Fruit fly (Drosophila melanogaster) whole organism, prepupa: ENCODE measurements around the gene RhoGAPp190.

Experiments used
- Blimp-1 ChIP-seq: fragments of 200-800 bp; sonication (Bioruptor generic); optimal IDR thresholded peaks from 3 replicates; lab custom pipeline; 2017; ENCODE audit warnings: missing biosample characterization, missing genetic modification characterization, mild to moderate bottlenecking, moderate library complexity, missing genetic modification reagents
- CG10631 ChIP-seq: fragments of 200-800 bp; sonication (Bioruptor generic); optimal IDR thresholded peaks from 2 replicates; lab custom pipeline; 2016; ENCODE audit warnings: missing biosample characterization, missing genetic modification characterization
- CG10669 ChIP-seq: fragments of 200-800 bp; sonication (Bioruptor generic); optimal IDR thresholded peaks from 3 replicates; lab custom pipeline; 2018; ENCODE audit warnings: missing biosample characterization, mild to moderate bottlenecking, missing genetic modification characterization, moderate library complexity
- CG11294 ChIP-seq: fragments of 200-800 bp; sonication (Bioruptor generic); IDR thresholded peaks from 2 replicates; pipeline ENCODE4 v1.3.6; 2022; ENCODE audit warnings: missing biosample characterization, missing genetic modification characterization
- CG11762 ChIP-seq: fragments of 200-800 bp; sonication (Bioruptor generic); optimal IDR thresholded peaks from 3 replicates; lab custom pipeline; 2016; ENCODE audit warnings: missing biosample characterization, missing genetic modification characterization; ENCODE audit not compliant: insufficient read depth
- CG11902 ChIP-seq: fragments of 200-800 bp; sonication (Bioruptor generic); optimal IDR thresholded peaks from 3 replicates; lab custom pipeline; 2016; ENCODE audit warnings: missing biosample characterization, missing genetic modification characterization
- CG1621 ChIP-seq: fragments of 200-800 bp; sonication (Bioruptor generic); optimal IDR thresholded peaks from 3 replicates; lab custom pipeline; 2018; ENCODE audit warnings: missing biosample characterization, mild to moderate bottlenecking, missing genetic modification characterization
- CG16779 ChIP-seq: fragments of 200-800 bp; sonication (Bioruptor generic); optimal IDR thresholded peaks from 3 replicates; lab custom pipeline; 2017; ENCODE audit warnings: missing biosample characterization, mild to moderate bottlenecking, missing genetic modification characterization
- CG34406 ChIP-seq: fragments of 200-800 bp; sonication (Bioruptor generic); optimal IDR thresholded peaks from 3 replicates; lab custom pipeline; 2016; ENCODE audit warnings: missing biosample characterization, missing genetic modification characterization
- CG3919 ChIP-seq: fragments of 200-800 bp; sonication (Bioruptor generic); optimal IDR thresholded peaks from 3 replicates; lab custom pipeline; 2016; ENCODE audit warnings: missing biosample characterization, missing genetic modification characterization
- CG6276 ChIP-seq: fragments of 200-800 bp; sonication (Bioruptor generic); optimal IDR thresholded peaks from 2 replicates; lab custom pipeline; 2017; ENCODE audit warnings: missing biosample characterization, mild to moderate bottlenecking, missing genetic modification characterization
- CG6792 ChIP-seq: fragments of 200-800 bp; sonication (Bioruptor generic); optimal IDR thresholded peaks from 3 replicates; lab custom pipeline; 2016; ENCODE audit warnings: missing biosample characterization, missing genetic modification characterization
- CG6808 ChIP-seq: fragments of 200-800 bp; sonication (Bioruptor generic); optimal IDR thresholded peaks from 3 replicates; lab custom pipeline; 2017; ENCODE audit warnings: missing biosample characterization, missing genetic modification characterization, mild to moderate bottlenecking, moderate library complexity, missing genetic modification reagents
- CG8119 ChIP-seq: fragments of 200-800 bp; sonication (Bioruptor generic); IDR thresholded peaks from 3 replicates; pipeline ENCODE4 v1.3.6; 2022; ENCODE audit warnings: missing biosample characterization, missing genetic modification characterization
- CG8319 ChIP-seq: fragments of 200-800 bp; sonication (Bioruptor generic); optimal IDR thresholded peaks from 3 replicates; lab custom pipeline; 2016; ENCODE audit warnings: missing biosample characterization, missing genetic modification characterization
- CG8632 ChIP-seq: fragments of 200-800 bp; sonication (Bioruptor generic); optimal IDR thresholded peaks from 3 replicates; lab custom pipeline; 2016; ENCODE audit warnings: missing biosample characterization, missing genetic modification characterization
- CG9139 ChIP-seq: fragments of 200-800 bp; sonication (Bioruptor generic); optimal IDR thresholded peaks from 3 replicates; lab custom pipeline; 2017; ENCODE audit warnings: missing biosample characterization, mild to moderate bottlenecking, missing genetic modification characterization
- Eip75B ChIP-seq: fragments of 200-800 bp; sonication (Bioruptor generic); optimal IDR thresholded peaks from 3 replicates; lab custom pipeline; 2016; ENCODE audit warnings: missing biosample characterization, missing genetic modification characterization
- Eip78C ChIP-seq: fragments of 200-800 bp; sonication (Bioruptor generic); peaks from one replicate; lab custom pipeline; 2016; ENCODE audit warnings: missing biosample characterization, missing genetic modification characterization
- Ets21C ChIP-seq: fragments of 200-800 bp; sonication (Bioruptor generic); optimal IDR thresholded peaks from 3 replicates; lab custom pipeline; 2016; ENCODE audit warnings: missing biosample characterization, missing genetic modification characterization
- Gug ChIP-seq: fragments of 200-800 bp; sonication (Bioruptor generic); IDR thresholded peaks from 2 replicates; pipeline ENCODE4 v1.3.6; 2022; ENCODE audit warnings: missing biosample characterization, missing genetic modification characterization
- Hr39 ChIP-seq: fragments of 200-800 bp; sonication (Bioruptor generic); optimal IDR thresholded peaks from 2 replicates; lab custom pipeline; 2016; ENCODE audit warnings: missing biosample characterization, missing genetic modification characterization
- Hr4 ChIP-seq: fragments of 200-800 bp; sonication (Bioruptor generic); optimal IDR thresholded peaks from 3 replicates; lab custom pipeline; 2016; ENCODE audit warnings: missing biosample characterization, missing genetic modification characterization
- Met ChIP-seq: fragments of 200-800 bp; sonication (Bioruptor generic); optimal IDR thresholded peaks from 3 replicates; lab custom pipeline; 2016; ENCODE audit warnings: missing biosample characterization, missing genetic modification characterization
- OdsH ChIP-seq: fragments of 200-800 bp; sonication (Bioruptor generic); optimal IDR thresholded peaks from 3 replicates; lab custom pipeline; 2016; ENCODE audit warnings: missing biosample characterization, missing genetic modification characterization
- Sox102F ChIP-seq: fragments of 200-800 bp; sonication (Bioruptor generic); optimal IDR thresholded peaks from 2 replicates; lab custom pipeline; 2016; ENCODE audit warnings: missing biosample characterization, mild to moderate bottlenecking, missing genetic modification characterization
- Sox15 ChIP-seq: fragments of 200-800 bp; sonication (Bioruptor generic); optimal IDR thresholded peaks from 3 replicates; lab custom pipeline; 2016; ENCODE audit warnings: missing biosample characterization, missing genetic modification characterization
- achi ChIP-seq: fragments of 200-800 bp; sonication (Bioruptor generic); optimal IDR thresholded peaks from 3 replicates; lab custom pipeline; 2016; ENCODE audit warnings: missing biosample characterization, missing genetic modification characterization
- acj6 ChIP-seq: fragments of 200-800 bp; sonication (Bioruptor generic); optimal IDR thresholded peaks from 3 replicates; lab custom pipeline; 2016; ENCODE audit warnings: missing biosample characterization, missing genetic modification characterization
- dac ChIP-seq: fragments of 200-800 bp; sonication (Bioruptor generic); optimal IDR thresholded peaks from 2 replicates; lab custom pipeline; 2017; ENCODE audit warnings: missing biosample characterization, mild to moderate bottlenecking, missing genetic modification characterization
- dsx ChIP-seq: fragments of 200-800 bp; optimal IDR thresholded peaks from 3 replicates; lab custom pipeline; 2019; ENCODE audit warnings: missing biosample characterization, mild to moderate bottlenecking, missing genetic modification characterization, moderate library complexity; ENCODE audit not compliant: poor library complexity, severe bottlenecking
- eg ChIP-seq: fragments of 200-800 bp; sonication (Bioruptor generic); IDR thresholded peaks from 3 replicates; pipeline ENCODE4 v1.3.6; 2022; ENCODE audit warnings: missing biosample characterization, missing genetic modification characterization
- esn ChIP-seq: fragments of 200-800 bp; sonication (Bioruptor generic); optimal IDR thresholded peaks from 2 replicates; lab custom pipeline; 2016; ENCODE audit warnings: missing biosample characterization, mild to moderate bottlenecking, missing genetic modification characterization, moderate library complexity
- fd59A ChIP-seq: fragments of 200-800 bp; sonication (Bioruptor generic); optimal IDR thresholded peaks from 2 replicates; lab custom pipeline; 2017; ENCODE audit warnings: missing biosample characterization, mild to moderate bottlenecking, missing genetic modification characterization, missing genetic modification reagents
- fd85E ChIP-seq: fragments of 200-800 bp; sonication (Bioruptor generic); optimal IDR thresholded peaks from 3 replicates; lab custom pipeline; 2016; ENCODE audit warnings: missing biosample characterization, missing genetic modification characterization
- fkh ChIP-seq: fragments of 200-800 bp; sonication (Bioruptor generic); optimal IDR thresholded peaks from 3 replicates; lab custom pipeline; 2017; ENCODE audit warnings: missing biosample characterization, mild to moderate bottlenecking, missing genetic modification characterization, moderate library complexity
- lz ChIP-seq: fragments of 200-800 bp; sonication (Bioruptor generic); optimal IDR thresholded peaks from 3 replicates; lab custom pipeline; 2016; ENCODE audit warnings: missing biosample characterization, missing genetic modification characterization
- pdm3 ChIP-seq: fragments of 200-800 bp; sonication (Bioruptor generic); optimal IDR thresholded peaks from 3 replicates; lab custom pipeline; 2016; ENCODE audit warnings: missing biosample characterization, missing genetic modification characterization
- salr ChIP-seq, 2 experiments: fragments of 200-800 bp; sonication (Bioruptor generic); optimal IDR thresholded peaks; 3 replicates each; lab custom pipeline; 2016 to 2018; ENCODE audit warnings: missing biosample characterization in 2 of 2, missing genetic modification characterization in 2 of 2, mild to moderate bottlenecking in 1 of 2
- ss ChIP-seq, 2 experiments: fragments of 200-800 bp; sonication (Bioruptor generic); optimal IDR thresholded peaks; 2 replicates in 1 of 2; 3 replicates in 1 of 2; lab custom pipeline; 2017 to 2018; ENCODE audit warnings: mild to moderate bottlenecking in 2 of 2, missing biosample characterization in 2 of 2, missing genetic modification characterization in 2 of 2, moderate library complexity in 1 of 2
- svp ChIP-seq: fragments of 200-800 bp; sonication (Bioruptor generic); peaks from one replicate; lab custom pipeline; 2016; ENCODE audit warnings: missing biosample characterization, missing genetic modification characterization
- topi ChIP-seq: fragments of 200-800 bp; sonication (Bioruptor generic); optimal IDR thresholded peaks from 3 replicates; lab custom pipeline; 2016; ENCODE audit warnings: missing biosample characterization, missing genetic modification characterization
- vri ChIP-seq: fragments of 200-800 bp; sonication (Bioruptor generic); optimal IDR thresholded peaks from 3 replicates; lab custom pipeline; 2016; ENCODE audit warnings: missing biosample characterization, mild to moderate bottlenecking, missing genetic modification characterization

The RhoGAPp190 gene

dm6 chrX:17682745-17683505, 30.6 kb upstream of the RhoGAPp190 start (continued):
- TF ChIP-seq CG3919 (GFP tag; lab: Kevin White, UChicago) = peak; percentile 96
- peak; percentile 90 for TF ChIP-seq CG9139
- peak; percentile 97 to 98 for TF ChIP-seq ss (GFP tag; optimal IDR thresholded peaks at IDR 0.05; lab: Kevin White, UChicago)
- peak; percentile 94 for TF ChIP-seq CG6808 (GFP tag; lab: Kevin White, UChicago)
- peak; percentile 95 for TF ChIP-seq Eip75B (GFP tag; lab: Kevin White, UChicago)
- TF ChIP-seq esn (GFP tag; lab: Kevin White, UChicago) = peak; percentile 97
- peak; percentile 76 for TF ChIP-seq fd85E
- TF ChIP-seq acj6 = peak; percentile 93
- peak; percentile 88 for TF ChIP-seq vri (GFP tag; lab: Kevin White, UChicago)
- peak; percentile 79 for TF ChIP-seq CG11902
- peak; percentile 91 for TF ChIP-seq CG11762 (GFP tag; lab: Kevin White, UChicago)
- TF ChIP-seq Met (GFP tag; lab: Kevin White, UChicago) = peak; percentile 94
- peak; percentile 93 for TF ChIP-seq CG6276
- peak; percentile 94 for TF ChIP-seq OdsH (GFP tag; lab: Kevin White, UChicago)
- peak; percentile 80 for TF ChIP-seq Blimp-1 (GFP tag; lab: Kevin White, UChicago)
- TF ChIP-seq eg (GFP tag; lab: Robert Waterston, UW) = peak; percentile 96
- peak; percentile 92 for TF ChIP-seq achi (GFP tag; lab: Kevin White, UChicago)
- TF ChIP-seq Sox102F (GFP tag; lab: Kevin White, UChicago) = peak; percentile 90
- peak; percentile 96 for TF ChIP-seq CG6792 (GFP tag; lab: Kevin White, UChicago)
- peak; percentile 92 for TF ChIP-seq CG8632
- TF ChIP-seq Hr39 (GFP tag; lab: Kevin White, UChicago) = peak; percentile 90
- peak; percentile 98 for TF ChIP-seq CG8119 (GFP tag; lab: Robert Waterston, UW)
- peak; percentile 97 for TF ChIP-seq svp (GFP tag; lab: Kevin White, UChicago)
- TF ChIP-seq CG34406 = peak; percentile 94
- TF ChIP-seq pdm3 = peak; percentile 95
- TF ChIP-seq Eip78C (GFP tag; lab: Kevin White, UChicago) = peak; percentile 99
- peak; percentile 91 for TF ChIP-seq CG8319 (GFP tag; lab: Kevin White, UChicago)
- peak; percentile 94 for TF ChIP-seq lz (GFP tag; lab: Kevin White, UChicago)
- peak; percentile 95 for TF ChIP-seq CG10631
- TF ChIP-seq, all 60 proteins: peak for 58

- TF ChIP-seq CG10631 (peak; percentile 47), Blimp-1 (GFP tag; lab: Kevin White, UChicago) (peak; percentile 39), Hr39 (GFP tag; lab: Kevin White, UChicago) (peak; percentile 17), CG10669 (peak; percentile 37), Ets21C (GFP tag; lab: Kevin White, UChicago) (no peak), eg (GFP tag; lab: Robert Waterston, UW) (peak; percentile 34; the same call in 2 of the 3 replicates), CG16779 (tag; lab: Kevin White, UChicago) (peak; percentile 12), CG11294 (GFP tag; lab: Robert Waterston, UW) (no peak), CG11762 (GFP tag; lab: Kevin White, UChicago) (peak; percentile 49), esn (GFP tag; lab: Kevin White, UChicago) (peak; percentile 64), topi (GFP tag; lab: Kevin White, UChicago) (peak; percentile 18), dsx (GFP tag; lab: Kevin White, UChicago) (peak; percentile 9), CG34406 (peak; percentile 55), acj6 (peak; percentile 51), CG1621 (tag; lab: Kevin White, UChicago) (no peak), CG8119 (GFP tag; lab: Robert Waterston, UW) (peak; percentile 25; the same call in 1 of the 3 replicates), OdsH (GFP tag; lab: Kevin White, UChicago) (peak; percentile 27), salr (GFP tag; optimal IDR thresholded peaks at IDR 0.05; lab: Kevin White, UChicago) (peak in 1 of 2 experiments; percentile 34), dac (GFP tag; lab: Kevin White, UChicago) (no peak), Hr4 (peak; percentile 25), fkh (GFP tag; lab: Kevin White, UChicago) (no peak), Sox102F (GFP tag; lab: Kevin White, UChicago) (no peak), ss (GFP tag; optimal IDR thresholded peaks at IDR 0.05; lab: Kevin White, UChicago) (peak; percentile 43 to 63), Sox15 (GFP tag; lab: Kevin White, UChicago) (peak; percentile 5), Met (GFP tag; lab: Kevin White, UChicago) (peak; percentile 6), Gug (no peak), Eip75B (GFP tag; lab: Kevin White, UChicago) (no peak), CG11902 (no peak), fd59A (GFP tag; lab: Kevin White, UChicago) (peak; percentile 29)
Observed at dm6 chrX:17679642-17680571, 27.5 kb upstream of the RhoGAPp190 start.
